Fruit fly (Drosophila melanogaster) whole organism, pupa: ENCODE data around the gene CG45075.

ENCODE experiments used
- CG10348 ChIP-seq: fragments of 200-800 bp; sonication (Bioruptor generic); IDR thresholded peaks from 2 replicates; pipeline ENCODE4 v1.3.6; 2022; ENCODE audit warnings: missing biosample characterization, missing genetic modification characterization
- CG12605 ChIP-seq: fragments of 200-800 bp; sonication (Bioruptor generic); IDR thresholded peaks from 2 replicates; pipeline ENCODE4 v1.3.6; 2022; ENCODE audit warnings: missing biosample characterization, missing genetic modification characterization
- CG13204 ChIP-seq: fragments of 200-800 bp; sonication (Bioruptor generic); optimal IDR thresholded peaks from 2 replicates; lab custom pipeline; 2018; ENCODE audit warnings: missing biosample characterization, mild to moderate bottlenecking, missing genetic modification characterization, moderate library complexity
- CG14655 ChIP-seq: fragments of 200-800 bp; sonication (Bioruptor generic); optimal IDR thresholded peaks from 3 replicates; lab custom pipeline; 2017; ENCODE audit warnings: mild to moderate bottlenecking, missing biosample characterization, missing genetic modification reagents, missing genetic modification characterization
- CG15710 ChIP-seq: fragments of 200-800 bp; sonication (Bioruptor generic); optimal IDR thresholded peaks from 2 replicates; lab custom pipeline; 2018; ENCODE audit warnings: missing biosample characterization, mild to moderate bottlenecking, missing genetic modification characterization, moderate library complexity
- CG17806 ChIP-seq: fragments of 200-800 bp; sonication (Bioruptor generic); optimal IDR thresholded peaks from 2 replicates; lab custom pipeline; 2018; ENCODE audit warnings: missing biosample characterization, mild to moderate bottlenecking, missing genetic modification characterization, moderate library complexity
- CG8301 ChIP-seq: fragments of 200-800 bp; sonication (Bioruptor generic); optimal IDR thresholded peaks from 2 replicates; lab custom pipeline; 2018; ENCODE audit warnings: missing biosample characterization, mild to moderate bottlenecking, missing genetic modification characterization
- CG9948 ChIP-seq: fragments of 200-800 bp; sonication (Bioruptor generic); optimal IDR thresholded peaks from 2 replicates; lab custom pipeline; 2018; ENCODE audit warnings: missing biosample characterization, mild to moderate bottlenecking, missing genetic modification characterization, moderate library complexity
- D1 ChIP-seq: fragments of 200-800 bp; sonication (Bioruptor generic); optimal IDR thresholded peaks from 2 replicates; lab custom pipeline; 2018; ENCODE audit warnings: missing biosample characterization, mild to moderate bottlenecking, missing genetic modification characterization, moderate library complexity
- EcR ChIP-seq: fragments of 200-800 bp; sonication (Bioruptor generic); optimal IDR thresholded peaks from 3 replicates; lab custom pipeline; 2019; ENCODE audit warnings: missing biosample characterization, missing genetic modification characterization, mild to moderate bottlenecking, moderate library complexity, missing genetic modification reagents
- Ets98B ChIP-seq: fragments of 200-800 bp; sonication (Bioruptor generic); IDR thresholded peaks from 2 replicates; pipeline ENCODE4 v1.3.6; 2022; ENCODE audit warnings: missing biosample characterization, missing genetic modification characterization
- Pif1A ChIP-seq: fragments of 200-800 bp; sonication (Bioruptor generic); optimal IDR thresholded peaks from 3 replicates; lab custom pipeline; 2016; ENCODE audit warnings: missing biosample characterization, missing genetic modification characterization
- Pif1B ChIP-seq: fragments of 200-800 bp; sonication (Bioruptor generic); optimal IDR thresholded peaks from 3 replicates; lab custom pipeline; 2016; ENCODE audit warnings: missing biosample characterization, missing genetic modification characterization
- gl ChIP-seq: fragments of 200-800 bp; sonication (Bioruptor generic); optimal IDR thresholded peaks from 2 replicates; lab custom pipeline; 2018; ENCODE audit warnings: missing biosample characterization, mild to moderate bottlenecking, missing genetic modification characterization

DNA sequence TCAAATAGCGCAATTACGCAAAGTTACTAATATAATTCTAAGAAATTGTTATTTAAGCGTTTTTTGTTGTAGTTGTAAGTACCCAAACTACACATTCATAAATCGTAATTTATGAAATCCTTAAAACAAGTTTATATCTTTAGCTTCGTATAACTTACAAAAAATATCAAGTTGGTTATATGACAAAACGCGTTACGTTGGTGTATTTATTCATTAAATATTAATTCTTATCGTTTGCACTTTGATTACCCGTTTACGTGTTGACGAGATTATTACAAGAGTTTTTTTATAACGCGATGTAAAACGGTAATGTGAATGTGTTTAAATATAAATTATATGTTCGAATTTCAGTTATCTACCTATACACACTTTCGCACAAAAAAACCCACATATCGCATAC is 13.6 kb upstream of the CG45075 start:
- TF ChIP-seq Pif1A (GFP tag; lab: Kevin White, UChicago): no peak
- no peak for TF ChIP-seq CG10348 (GFP tag; lab: Robert Waterston, UW)
- no peak for TF ChIP-seq CG14655 (GFP tag; lab: Kevin White, UChicago)
- TF ChIP-seq CG8301 (tag; lab: Kevin White, UChicago): no peak
- TF ChIP-seq CG13204 (GFP tag; lab: Kevin White, UChicago): no peak
- no peak for TF ChIP-seq Pif1B (GFP tag; lab: Kevin White, UChicago)
- no peak for TF ChIP-seq CG9948 (tag; lab: Kevin White, UChicago)
- TF ChIP-seq gl: no peak
- TF ChIP-seq EcR (GFP tag; lab: Kevin White, UChicago): no peak
- no peak for TF ChIP-seq Ets98B (GFP tag; lab: Robert Waterston, UW)
- no peak for TF ChIP-seq CG15710 (tag; lab: Kevin White, UChicago)
- TF ChIP-seq CG12605 (GFP tag; lab: Robert Waterston, UW): no peak
- no peak for TF ChIP-seq CG17806 (tag; lab: Kevin White, UChicago)
- TF ChIP-seq D1 (tag; lab: Kevin White, UChicago): no peak
